Worm (Caenorhabditis elegans): ENCODE results near the gene F43C1.7.

F43C1.7 gene

ce11 chrIII:4242225-4242862 lies at the start of gene F43C1.7:
Gene F43C1.7, minus strand, starts transcription at chrIII:4242575.
- TF ChIP-seq zip-4 (GFP tag; optimal IDR thresholded peaks at IDR 0.05) = peak; percentile 30
- no peak for TF ChIP-seq sox-4 (tag; optimal IDR thresholded peaks at IDR 0.05)
- TF ChIP-seq skn-1 (tag; optimal IDR thresholded peaks at IDR 0.05) = peak; percentile 66

ce11 chrIII:4291216-4291691 lies 48.9 kb upstream of the F43C1.7 start, which contains the start of gene mcm-5:
Gene mcm-5, minus strand, starts transcription at chrIII:4291266.
- no peak for TF ChIP-seq sptf-1 (tag; optimal IDR thresholded peaks at IDR 0.05)
- no peak for TF ChIP-seq rnt-1 (tag; optimal IDR thresholded peaks at IDR 0.05)
- no peak for TF ChIP-seq fkh-10 (GFP tag; optimal IDR thresholded peaks at IDR 0.05)
- no peak for TF ChIP-seq efl-3 (GFP tag; optimal IDR thresholded peaks at IDR 0.05)
- peak; percentile 65 for TF ChIP-seq snu-23 (GFP tag; optimal IDR thresholded peaks at IDR 0.05)
- TF ChIP-seq pax-3 (tag; optimal IDR thresholded peaks at IDR 0.05) = no peak
- peak in 1 of 6 experiments; percentile 48 for TF ChIP-seq elt-3 (tag; optimal IDR thresholded peaks at IDR 0.05)
- TF ChIP-seq nhr-85 (tag) = peak; percentile 65
- peak; percentile 46 for TF ChIP-seq nhr-71 (tag; optimal IDR thresholded peaks at IDR 0.05)
- no peak for TF ChIP-seq mef-2 (tag; optimal IDR thresholded peaks at IDR 0.05)
- no peak for TF ChIP-seq fkh-8 (tag; optimal IDR thresholded peaks at IDR 0.05)
- peak; percentile 36 for TF ChIP-seq C16A3.4 (tag; optimal IDR thresholded peaks at IDR 0.05)
- no peak for TF ChIP-seq lin-14 (GFP tag; optimal IDR thresholded peaks at IDR 0.05)
- peak; percentile 34 for TF ChIP-seq nhr-20 (tag; optimal IDR thresholded peaks at IDR 0.05)
- TF ChIP-seq lin-39 (tag; optimal IDR thresholded peaks at IDR 0.05) = no peak
- no peak for TF ChIP-seq unc-98 (GFP tag; IDR thresholded peaks at IDR 0.05)
- no peak for TF ChIP-seq zag-1 (tag; optimal IDR thresholded peaks at IDR 0.05)
- no peak for TF ChIP-seq ces-1 (GFP tag; optimal IDR thresholded peaks at IDR 0.05)
- TF ChIP-seq nhr-28 (tag; optimal IDR thresholded peaks at IDR 0.05) = no peak
- TF ChIP-seq lsy-2 (tag; optimal IDR thresholded peaks at IDR 0.05) = peak; percentile 54 to 75
- TF ChIP-seq efl-1 (optimal IDR thresholded peaks at IDR 0.05) = peak; percentile 73 to 81
- TF ChIP-seq efl-1 (GFP tag; optimal IDR thresholded peaks at IDR 0.05 in 1 of 2) = peak; percentile 88 to 98
- no peak for TF ChIP-seq irx-1 (tag; optimal IDR thresholded peaks at IDR 0.05)
- TF ChIP-seq nhr-77 (tag; optimal IDR thresholded peaks at IDR 0.05) = no peak
- no peak for TF ChIP-seq elt-2 (tag; optimal IDR thresholded peaks at IDR 0.05)
- TF ChIP-seq mab-9 (GFP tag; IDR thresholded peaks at IDR 0.05) = no peak
- no peak for TF ChIP-seq ceh-63 (GFP tag; optimal IDR thresholded peaks at IDR 0.05)
- TF ChIP-seq aha-1 (tag; optimal IDR thresholded peaks at IDR 0.05) = no peak
- no peak for TF ChIP-seq nhr-12 (tag; optimal IDR thresholded peaks at IDR 0.05)
- peak; percentile 84 to 91 (median 86) for TF ChIP-seq dpl-1 (GFP tag; optimal IDR thresholded peaks at IDR 0.05)
- no peak for TF ChIP-seq mdl-1 (tag; optimal IDR thresholded peaks at IDR 0.05)
- no peak for TF ChIP-seq pqm-1 (tag; optimal IDR thresholded peaks at IDR 0.05)
- TF ChIP-seq swsn-7 (tag; optimal IDR thresholded peaks at IDR 0.05) = peak; percentile 34
- TF ChIP-seq nhr-84 (tag; optimal IDR thresholded peaks at IDR 0.05) = no peak
- no peak for TF ChIP-seq grh-1 (GFP tag; IDR thresholded peaks at IDR 0.05)
- no peak for TF ChIP-seq C04F5.9 (tag; optimal IDR thresholded peaks at IDR 0.05)
- TF ChIP-seq nhr-11 (tag; optimal IDR thresholded peaks at IDR 0.05) = no peak
- TF ChIP-seq isw-1 (GFP tag; IDR thresholded peaks at IDR 0.05) = no peak
- TF ChIP-seq pag-3 (tag; optimal IDR thresholded peaks at IDR 0.05; ENCODE audit: borderline replicate concordance, insufficient read depth) = no peak
- no peak for TF ChIP-seq unc-30 (tag; optimal IDR thresholded peaks at IDR 0.05)
- TF ChIP-seq egl-13 (tag; optimal IDR thresholded peaks at IDR 0.05) = no peak
- TF ChIP-seq hlh-17 (GFP tag; optimal IDR thresholded peaks at IDR 0.05; ENCODE audit: borderline replicate concordance) = no peak
- TF ChIP-seq dsc-1 (tag; optimal IDR thresholded peaks at IDR 0.05) = no peak
- no peak for TF ChIP-seq fkh-4 (tag; optimal IDR thresholded peaks at IDR 0.05; ENCODE audit: borderline replicate concordance)
- TF ChIP-seq zip-4 (GFP tag; optimal IDR thresholded peaks at IDR 0.05) = no peak
- no peak for TF ChIP-seq ztf-11 (tag; optimal IDR thresholded peaks at IDR 0.05)
- no peak for TF ChIP-seq ceh-88 (GFP tag; IDR thresholded peaks at IDR 0.05)
- 0 out of 2 replicates have a peak, but pooled peaks have one; percentile 16 for TF ChIP-seq nhr-19 (GFP tag; conservative IDR thresholded peaks at IDR 0.05)
